Worm (Caenorhabditis elegans) whole organism, late embryonic: ENCODE measurements around the gene ftr-1.
A peak's percentile ranks its signal among the peaks of the same experiment; 100 is the strongest.

Source experiments
- K09A11.1 ChIP-seq: sonication (generic microtip); optimal IDR thresholded peaks from 2 replicates; lab custom pipeline; 2017; ENCODE audit warnings: antibody characterized with exemption, mild to moderate bottlenecking, missing genetic modification characterization, missing compliant biosample characterization; ENCODE audit not compliant: insufficient read depth
- T23F11.4 ChIP-seq: fragments of 200-800 bp; sonication (Bioruptor generic); optimal IDR thresholded peaks from 2 replicates; lab custom pipeline; 2018; ENCODE audit warnings: mild to moderate bottlenecking, missing genetic modification characterization, missing compliant biosample characterization
- ahr-1 ChIP-seq: sonication (generic microtip); optimal IDR thresholded peaks from 2 replicates; lab custom pipeline; 2016; ENCODE audit warnings: missing genetic modification characterization, missing compliant biosample characterization
- ama-1 ChIP-seq: fragments of 150-350 bp; optimal IDR thresholded peaks from 2 replicates; lab custom pipeline; 2014
- ceh-19 ChIP-seq: fragments of 200-800 bp; sonication (Bioruptor generic); optimal IDR thresholded peaks from 2 replicates; lab custom pipeline; 2018; ENCODE audit warnings: mild to moderate bottlenecking, missing genetic modification characterization, missing compliant biosample characterization
- ceh-22 ChIP-seq: sonication (generic microtip); optimal IDR thresholded peaks from 2 replicates; lab custom pipeline; 2017; ENCODE audit warnings: missing biosample characterization, missing genetic modification characterization
- ceh-31 ChIP-seq: sonication (generic microtip); optimal IDR thresholded peaks from 2 replicates; lab custom pipeline; 2016; ENCODE audit warnings: missing genetic modification characterization, missing compliant biosample characterization
- ceh-34 ChIP-seq: sonication (generic microtip); optimal IDR thresholded peaks from 2 replicates; lab custom pipeline; 2016; ENCODE audit warnings: mild to moderate bottlenecking, missing genetic modification characterization, missing compliant biosample characterization
- ceh-45 ChIP-seq: fragments of 200-800 bp; sonication (Bioruptor generic); IDR thresholded peaks from 2 replicates; pipeline ENCODE4 v1.3.6; 2022; ENCODE audit warnings: missing genetic modification reagents, missing genetic modification characterization, missing compliant biosample characterization
- ceh-48 ChIP-seq: sonication (generic microtip); optimal IDR thresholded peaks from 2 replicates; lab custom pipeline; 2016; ENCODE audit warnings: missing genetic modification characterization, inconsistent platforms, missing compliant biosample characterization
- ceh-9 ChIP-seq: sonication (generic microtip); optimal IDR thresholded peaks from 2 replicates; lab custom pipeline; 2016; ENCODE audit warnings: mild to moderate bottlenecking, missing genetic modification characterization, inconsistent platforms, missing compliant biosample characterization
- che-1 ChIP-seq: sonication (generic microtip); optimal IDR thresholded peaks from 2 replicates; lab custom pipeline; 2016; ENCODE audit warnings: mild to moderate bottlenecking, missing genetic modification characterization, missing compliant biosample characterization
- elt-4 ChIP-seq: sonication (generic microtip); optimal IDR thresholded peaks from 2 replicates; lab custom pipeline; 2016; ENCODE audit warnings: missing genetic modification characterization, missing compliant biosample characterization
- eyg-1 ChIP-seq: sonication (generic microtip); optimal IDR thresholded peaks from 2 replicates; lab custom pipeline; 2016; ENCODE audit warnings: missing genotype, missing genetic modification characterization, missing compliant biosample characterization
- fkh-6 ChIP-seq: sonication (generic microtip); optimal IDR thresholded peaks from 2 replicates; lab custom pipeline; 2016; ENCODE audit warnings: missing genetic modification characterization, missing compliant biosample characterization
- hlh-13 ChIP-seq: fragments of 200-800 bp; sonication (Bioruptor generic); optimal IDR thresholded peaks from 2 replicates; lab custom pipeline; 2018; ENCODE audit warnings: mild to moderate bottlenecking, missing genetic modification characterization, missing compliant biosample characterization
- mec-3 ChIP-seq: sonication (generic microtip); optimal IDR thresholded peaks from 2 replicates; lab custom pipeline; 2016; ENCODE audit warnings: borderline replicate concordance, missing genetic modification characterization, missing compliant biosample characterization
- nhr-11 ChIP-seq: fragments of 150-350 bp; optimal IDR thresholded peaks from 2 replicates; lab custom pipeline; 2014; ENCODE audit warnings: missing biosample characterization, missing genetic modification characterization
- nhr-232 ChIP-seq: sonication (generic microtip); optimal IDR thresholded peaks from 2 replicates; lab custom pipeline; 2016; ENCODE audit warnings: missing genetic modification characterization, missing compliant biosample characterization
- npax-4 ChIP-seq: sonication (generic microtip); optimal IDR thresholded peaks from 2 replicates; lab custom pipeline; 2016; ENCODE audit warnings: missing genetic modification characterization, missing compliant biosample characterization
- pag-3 ChIP-seq: sonication (generic microtip); optimal IDR thresholded peaks from 2 replicates; lab custom pipeline; 2016; ENCODE audit warnings: missing compliant biosample characterization, missing genetic modification characterization, borderline replicate concordance
- pax-1 ChIP-seq: fragments of 150-350 bp; optimal IDR thresholded peaks from 2 replicates; lab custom pipeline; 2014; ENCODE audit warnings: missing biosample characterization, missing genetic modification characterization
- pqm-1 ChIP-seq: sonication (generic microtip); optimal IDR thresholded peaks from 2 replicates; lab custom pipeline; 2016; ENCODE audit warnings: missing genetic modification characterization, missing compliant biosample characterization
- pros-1 ChIP-seq: fragments of 150-350 bp; optimal IDR thresholded peaks from 2 replicates; lab custom pipeline; 2014; ENCODE audit warnings: missing biosample characterization, missing genetic modification reagents, missing genetic modification characterization
- ref-2 ChIP-seq: sonication (generic microtip); optimal IDR thresholded peaks from 2 replicates; lab custom pipeline; 2016; ENCODE audit warnings: missing genetic modification characterization, missing compliant biosample characterization
- rnt-1 ChIP-seq: sonication (generic microtip); optimal IDR thresholded peaks from 2 replicates; lab custom pipeline; 2016; ENCODE audit warnings: missing genetic modification characterization, missing compliant biosample characterization
- sdc-2 ChIP-seq: sonication (generic microtip); optimal IDR thresholded peaks from 2 replicates; lab custom pipeline; 2016; ENCODE audit warnings: missing genotype, missing genetic modification characterization, missing compliant biosample characterization
- sox-4 ChIP-seq: sonication (generic microtip); optimal IDR thresholded peaks from 2 replicates; lab custom pipeline; 2017; ENCODE audit warnings: mild to moderate bottlenecking, missing genetic modification characterization, inconsistent platforms, missing compliant biosample characterization
- syd-9 ChIP-seq: sonication (generic microtip); optimal IDR thresholded peaks from 2 replicates; lab custom pipeline; 2016; ENCODE audit warnings: mild to moderate bottlenecking, missing genetic modification characterization, moderate library complexity, missing compliant biosample characterization
- ttx-3 ChIP-seq: sonication (generic microtip); optimal IDR thresholded peaks from 2 replicates; lab custom pipeline; 2016; ENCODE audit warnings: missing genetic modification reagents, missing genetic modification characterization, missing compliant biosample characterization
- zip-5 ChIP-seq: sonication (generic microtip); optimal IDR thresholded peaks from 2 replicates; lab custom pipeline; 2016; ENCODE audit warnings: missing genetic modification characterization, missing compliant biosample characterization

The ftr-1 gene

DNA sequence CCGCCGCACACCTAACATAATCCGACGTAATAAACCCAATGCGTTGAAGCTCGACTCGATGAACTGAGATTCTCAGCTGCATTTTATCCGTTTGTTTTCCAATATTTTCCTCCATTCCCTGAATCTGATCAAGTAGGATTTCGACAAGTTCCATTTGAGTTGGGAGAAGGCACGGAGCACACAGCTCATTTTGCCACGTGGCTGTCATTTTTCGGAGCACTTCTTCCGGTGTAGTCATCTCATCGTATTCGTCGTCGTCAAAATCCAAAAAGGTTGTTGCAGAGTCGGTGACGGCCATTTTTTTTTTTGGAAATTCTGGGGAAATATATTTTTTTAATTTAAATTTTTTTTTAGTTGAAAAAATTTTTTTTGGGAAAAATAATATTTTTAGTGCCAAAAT is 40.7 kb downstream of the ftr-1 start, which contains the start of gene sld-5:
TSS of gene sld-5 (minus strand) at position 317 of the 400 bp plus-strand sequence.
- TF ChIP-seq ceh-31 (tag; lab: Kevin White, UChicago) = no peak
- TF ChIP-seq eyg-1 (tag; lab: Kevin White, UChicago) = no peak
- no peak for TF ChIP-seq rnt-1
- TF ChIP-seq che-1 (tag; lab: Kevin White, UChicago) = no peak
- no peak for TF ChIP-seq syd-9 (tag; lab: Kevin White, UChicago)
- TF ChIP-seq ceh-34 (tag; lab: Kevin White, UChicago) = no peak
- no peak for TF ChIP-seq ceh-48 (tag; lab: Kevin White, UChicago)
- no peak for TF ChIP-seq ttx-3 (tag; lab: Kevin White, UChicago)
- no peak for TF ChIP-seq nhr-232 (tag; lab: Kevin White, UChicago)
- no peak for TF ChIP-seq ceh-22 (tag; lab: Kevin White, UChicago)
- TF ChIP-seq sox-4 (tag; lab: Kevin White, UChicago) = no peak
- no peak for TF ChIP-seq pqm-1
- no peak for TF ChIP-seq elt-4
- TF ChIP-seq ceh-19 (GFP tag; lab: Kevin White, UChicago) = no peak
- TF ChIP-seq pros-1 (tag; lab: Kevin White, UChicago) = no peak
- no peak for TF ChIP-seq npax-4

DNA sequence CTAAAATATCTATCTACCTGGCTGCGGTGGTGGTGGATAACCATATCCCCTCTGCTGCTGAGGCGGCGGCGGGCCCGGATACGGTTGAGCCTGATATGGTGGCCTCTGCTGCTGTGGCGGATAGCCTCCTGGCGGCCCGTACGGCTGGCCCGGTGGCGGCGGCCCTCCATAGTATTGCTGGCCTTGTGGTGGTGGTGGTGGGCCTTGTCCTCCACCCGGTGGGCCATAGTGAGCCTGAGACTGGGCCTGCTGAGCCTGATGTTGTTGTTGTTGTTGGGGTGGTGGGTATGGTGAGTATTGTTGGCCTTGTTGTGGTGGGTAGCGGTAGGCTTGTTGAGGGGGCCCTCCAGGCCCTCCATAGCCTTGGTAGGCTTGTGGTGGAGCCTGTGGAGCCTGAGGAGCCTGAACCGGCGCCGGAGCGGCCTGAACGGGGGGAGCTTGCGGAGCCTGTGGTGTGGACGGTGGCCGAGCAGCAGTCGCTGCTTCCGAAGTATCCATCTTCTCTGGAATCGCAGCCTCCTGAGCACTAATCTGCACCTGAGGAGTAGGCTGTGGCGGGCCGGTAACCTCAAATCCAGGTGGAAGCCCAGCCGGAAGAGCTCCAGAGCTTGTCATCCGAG is 44.6 kb downstream of the ftr-1 start:
- TF ChIP-seq ceh-9 (tag; lab: Kevin White, UChicago) = no peak
- TF ChIP-seq ama-1 (lab: Kevin White, UChicago) = no peak
- TF ChIP-seq zip-5 = no peak
- TF ChIP-seq che-1 (tag; lab: Kevin White, UChicago) = no peak
- TF ChIP-seq mec-3 (tag; lab: Kevin White, UChicago) = no peak
- TF ChIP-seq nhr-11 (tag; lab: Kevin White, UChicago) = no peak
- no peak for TF ChIP-seq eyg-1 (tag; lab: Kevin White, UChicago)
- TF ChIP-seq ref-2 (tag; lab: Kevin White, UChicago) = no peak
- peak; percentile 5 for TF ChIP-seq ceh-31 (tag; lab: Kevin White, UChicago)
- peak; percentile 11 for TF ChIP-seq T23F11.4
- TF ChIP-seq ahr-1 (tag; lab: Kevin White, UChicago) = no peak
- peak; percentile 42 for TF ChIP-seq pag-3
- TF ChIP-seq syd-9 (tag; lab: Kevin White, UChicago) = peak; percentile 12
- TF ChIP-seq pax-1 (tag; lab: Kevin White, UChicago) = no peak
- TF ChIP-seq sdc-2 (tag; lab: Kevin White, UChicago) = no peak
- no peak for TF ChIP-seq ceh-48 (tag; lab: Kevin White, UChicago)
- TF ChIP-seq fkh-6 (tag; lab: Kevin White, UChicago) = no peak
- TF ChIP-seq ttx-3 (tag; lab: Kevin White, UChicago) = no peak
- no peak for TF ChIP-seq hlh-13
- TF ChIP-seq ceh-45 (GFP tag; lab: Robert Waterston, UW) = no peak
- TF ChIP-seq K09A11.1 (tag; lab: Kevin White, UChicago) = no peak
- TF ChIP-seq, all 69 proteins: peak for 4
